Fruit fly (Drosophila melanogaster): ENCODE results near the gene CG42821.

DNA sequence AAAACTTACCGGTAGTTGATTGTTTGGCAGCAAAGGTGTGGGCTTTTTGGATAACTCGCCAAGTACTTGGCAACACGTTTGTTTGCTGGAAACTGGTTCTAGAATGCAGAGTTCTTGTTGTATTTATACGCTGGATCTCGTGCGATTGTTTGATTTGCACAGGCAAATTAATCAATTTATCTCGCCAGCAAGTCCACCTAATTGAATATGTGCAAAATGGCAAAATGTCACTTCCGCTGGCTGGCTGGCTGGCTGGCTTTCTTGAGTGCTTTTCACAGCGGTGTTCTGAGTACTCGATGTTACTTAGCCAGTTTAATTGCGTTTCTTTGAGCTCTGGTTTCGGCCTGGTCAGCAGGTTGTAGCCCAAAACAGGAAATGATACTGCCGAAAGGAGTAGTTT, 35.9 kb downstream of the CG42821 start, which contains the start of gene Eh:
- no peak for TF ChIP-seq pan (optimal IDR thresholded peaks at IDR 0.05)
- TF ChIP-seq rgr (GFP tag; optimal IDR thresholded peaks at IDR 0.05) = no peak
- no peak for TF ChIP-seq woc (GFP tag; optimal IDR thresholded peaks at IDR 0.05)
- no peak for TF ChIP-seq fru (GFP tag; optimal IDR thresholded peaks at IDR 0.05)
- TF ChIP-seq usp (GFP tag; optimal IDR thresholded peaks at IDR 0.05) = no peak
- TF ChIP-seq Dif (GFP tag; optimal IDR thresholded peaks at IDR 0.05; ENCODE audit: partially characterized antibody) = no peak
- no peak for TF ChIP-seq Rel (GFP tag; optimal IDR thresholded peaks at IDR 0.05)
- no peak for TF ChIP-seq Rel (tag; optimal IDR thresholded peaks at IDR 0.05)
- no peak for TF ChIP-seq Myc (optimal IDR thresholded peaks at IDR 0.05)
